Worm (Caenorhabditis elegans) whole organism, dauer: ENCODE measurements around the gene rpl-29.

Experiments used
- unc-62 ChIP-seq: sonication (generic microtip); optimal IDR thresholded peaks from 2 replicates; lab custom pipeline; 2017; ENCODE audit warnings: missing biosample characterization, missing genetic modification reagents, missing genetic modification characterization

The rpl-29 gene

DNA sequence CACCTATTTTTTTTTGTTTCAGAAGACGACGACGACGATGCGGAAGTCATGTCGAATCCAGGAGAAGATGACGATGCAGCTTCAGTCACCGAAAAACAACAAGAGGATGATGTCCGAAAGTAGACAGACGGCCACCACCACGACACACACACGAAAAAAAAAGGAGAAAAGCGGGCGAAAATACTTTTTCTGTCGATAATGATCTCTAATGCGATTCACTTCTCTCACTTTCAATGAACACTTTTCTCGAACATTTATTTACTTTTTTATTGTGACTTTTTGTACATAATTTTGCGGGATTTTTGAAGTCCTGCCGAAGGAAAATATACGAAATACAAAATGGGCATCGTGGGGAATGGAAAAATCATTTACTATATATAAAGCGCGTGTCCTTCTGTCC lies 1.9 kb downstream of the rpl-29 start:
- no peak for TF ChIP-seq unc-62 (GFP tag; lab: Kevin White, UChicago)

DNA sequence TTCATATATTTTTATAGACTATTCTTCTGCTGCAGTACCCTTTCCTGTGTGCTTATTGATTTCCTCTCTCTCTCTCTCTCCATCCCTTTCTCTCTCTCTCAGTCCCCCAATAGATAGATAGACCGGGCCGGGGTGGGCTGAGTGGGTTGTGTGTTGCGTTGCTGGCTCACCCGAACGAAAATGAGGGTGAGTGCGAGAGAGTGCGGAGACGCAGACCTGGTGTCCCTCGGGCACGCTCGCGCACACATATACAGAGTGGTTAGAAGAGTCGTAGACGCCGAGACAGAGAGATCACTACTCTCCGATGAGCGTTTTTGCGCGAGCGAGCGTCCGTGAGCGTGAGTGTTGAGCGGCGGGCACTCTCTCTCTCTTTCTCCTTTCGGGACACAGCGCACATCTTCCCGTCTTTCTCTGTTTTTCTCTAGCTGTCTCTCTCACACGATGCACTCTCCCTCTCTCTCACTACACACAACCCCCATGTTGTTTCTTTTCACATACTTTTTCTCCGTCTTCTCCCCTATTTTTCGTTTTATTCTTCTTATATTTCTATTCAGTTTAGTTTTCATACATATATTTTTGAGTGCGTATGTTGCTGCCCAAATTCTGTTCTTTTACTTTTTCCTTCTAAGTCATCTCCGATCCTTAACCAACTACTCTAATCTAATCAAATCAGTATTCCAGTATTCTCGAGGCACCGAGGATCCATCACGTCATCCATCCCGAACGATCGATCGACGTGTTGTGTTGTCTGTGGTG lies 5.6 kb downstream of the rpl-29 start, which contains the start of gene lin-66:
Gene lin-66, plus strand, starts transcription at position 672 of the 756 bp plus-strand sequence.
- TF ChIP-seq unc-62 (GFP tag; lab: Kevin White, UChicago) = no peak

DNA sequence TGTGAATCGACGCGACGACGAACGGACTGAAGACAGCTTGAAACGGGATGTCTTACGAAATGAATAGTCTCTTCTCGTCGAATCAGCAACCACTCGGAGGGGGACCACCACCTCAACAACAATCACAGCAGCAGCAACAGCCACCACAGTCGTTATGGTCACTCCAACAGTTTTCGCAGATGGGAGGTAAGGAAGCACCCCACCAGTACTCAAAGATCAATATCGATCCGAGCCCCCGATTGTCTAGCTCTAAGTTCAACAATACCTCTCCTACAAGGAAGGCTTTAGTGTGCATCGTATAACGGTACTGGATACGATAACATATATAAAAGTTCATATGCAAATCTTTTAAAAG lies 6.1 kb downstream of the rpl-29 start:
- no peak for TF ChIP-seq unc-62 (GFP tag; lab: Kevin White, UChicago)

DNA sequence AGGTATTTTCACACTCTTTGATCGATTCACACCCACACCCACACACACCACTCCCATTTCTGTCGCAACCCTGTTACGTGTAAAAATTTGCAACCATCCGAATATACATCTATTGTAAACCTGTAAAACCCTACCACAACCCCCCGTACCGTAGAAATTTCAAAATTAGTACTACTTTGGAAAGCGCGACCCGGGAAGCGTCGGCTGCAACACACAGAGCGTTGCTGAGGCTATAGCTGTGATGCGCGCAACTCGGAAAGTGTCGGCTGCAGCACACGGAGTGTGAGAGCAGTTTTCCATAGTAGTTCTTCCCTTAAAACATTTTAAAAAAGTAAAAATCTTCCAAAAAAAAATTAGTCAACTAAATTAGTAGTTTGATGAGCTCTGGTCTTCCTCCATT lies 11.1 kb downstream of the rpl-29 start:
- TF ChIP-seq unc-62 (GFP tag; lab: Kevin White, UChicago) = no peak

DNA sequence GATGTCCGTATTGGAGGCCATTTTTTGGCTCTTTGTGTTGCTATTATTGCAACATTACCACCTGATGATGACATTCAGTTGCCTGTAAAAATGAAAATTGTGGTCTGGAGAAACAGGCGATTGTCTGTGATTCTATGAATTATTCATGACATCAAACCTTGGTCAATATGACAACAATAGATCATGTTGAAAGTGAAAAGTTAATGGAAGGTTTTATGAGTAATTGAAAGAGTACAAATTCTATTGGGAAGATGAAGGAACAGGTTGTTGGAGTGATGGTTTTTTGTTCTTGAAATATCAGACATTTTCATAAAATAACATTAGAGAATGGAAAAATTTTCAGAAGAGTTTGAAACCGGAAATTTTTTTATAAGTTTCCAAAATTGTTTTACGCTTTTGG lies 20.7 kb downstream of the rpl-29 start, which contains the start of gene Y37A1A.3:
Gene Y37A1A.3, minus strand, starts transcription at position 101 of the 400 bp plus-strand sequence.
- TF ChIP-seq unc-62 (GFP tag; lab: Kevin White, UChicago) = no peak

DNA sequence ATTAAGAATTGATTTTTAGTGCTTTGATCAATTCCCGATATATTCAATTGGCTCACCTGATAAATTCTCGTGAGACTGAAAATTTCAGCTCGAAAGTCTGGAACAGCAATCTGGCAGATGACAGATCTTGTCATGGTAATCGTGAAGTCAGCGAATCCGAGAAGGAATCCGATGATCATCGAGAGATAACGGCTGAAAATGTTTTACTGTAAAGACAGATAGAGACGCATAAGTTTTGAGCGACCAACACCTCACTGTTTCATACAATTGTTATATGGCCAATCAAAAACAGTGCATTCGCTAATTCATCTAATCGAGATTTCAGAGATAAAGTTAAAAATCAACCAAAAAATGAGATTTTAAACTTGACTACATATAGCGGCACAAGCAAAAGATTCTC lies 24.3 kb downstream of the rpl-29 start:
- no peak for TF ChIP-seq unc-62 (GFP tag; lab: Kevin White, UChicago)

DNA sequence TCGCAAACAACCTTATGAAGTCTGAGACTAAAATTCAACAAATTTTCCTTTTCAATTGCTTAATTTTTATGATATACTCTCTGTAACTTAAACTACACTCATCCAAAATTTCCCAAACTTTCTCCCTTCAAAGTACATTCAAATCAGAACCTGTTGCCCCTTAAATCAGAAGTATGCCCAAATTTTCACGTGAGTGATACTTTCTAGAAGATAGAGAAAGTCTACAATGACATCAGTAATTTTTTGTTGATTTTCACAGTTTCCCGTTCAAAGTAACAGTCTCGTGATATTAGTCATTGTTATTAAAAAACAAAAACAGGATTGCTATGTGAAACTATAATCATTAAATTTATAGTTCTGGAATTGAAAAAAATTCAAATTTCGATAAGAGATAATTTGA lies 28.9 kb downstream of the rpl-29 start:
- no peak for TF ChIP-seq unc-62 (GFP tag; lab: Kevin White, UChicago)

DNA sequence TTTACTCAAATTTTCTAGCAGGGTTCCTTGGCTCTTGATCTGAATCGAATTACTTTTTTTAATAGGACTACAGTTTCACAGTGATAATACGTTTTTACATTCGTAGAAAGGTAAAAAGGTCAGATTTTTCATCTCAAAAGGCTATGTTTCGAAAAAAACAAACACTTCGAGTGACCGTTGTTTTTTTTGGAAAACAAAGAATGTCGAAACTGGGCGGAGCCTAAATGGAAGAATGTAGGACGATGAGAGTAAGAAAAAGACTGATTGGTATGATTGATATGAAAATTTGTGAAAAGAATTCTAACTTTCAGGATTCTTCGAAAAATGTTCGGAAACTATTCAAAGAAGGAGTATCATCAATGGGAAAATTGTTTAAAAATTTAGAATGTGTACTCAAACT lies 30.9 kb downstream of the rpl-29 start, which contains the start of gene Y37A1A.2:
Gene Y37A1A.2, minus strand, starts transcription at position 101 of the 400 bp plus-strand sequence.
- no peak for TF ChIP-seq unc-62 (GFP tag; lab: Kevin White, UChicago)

DNA sequence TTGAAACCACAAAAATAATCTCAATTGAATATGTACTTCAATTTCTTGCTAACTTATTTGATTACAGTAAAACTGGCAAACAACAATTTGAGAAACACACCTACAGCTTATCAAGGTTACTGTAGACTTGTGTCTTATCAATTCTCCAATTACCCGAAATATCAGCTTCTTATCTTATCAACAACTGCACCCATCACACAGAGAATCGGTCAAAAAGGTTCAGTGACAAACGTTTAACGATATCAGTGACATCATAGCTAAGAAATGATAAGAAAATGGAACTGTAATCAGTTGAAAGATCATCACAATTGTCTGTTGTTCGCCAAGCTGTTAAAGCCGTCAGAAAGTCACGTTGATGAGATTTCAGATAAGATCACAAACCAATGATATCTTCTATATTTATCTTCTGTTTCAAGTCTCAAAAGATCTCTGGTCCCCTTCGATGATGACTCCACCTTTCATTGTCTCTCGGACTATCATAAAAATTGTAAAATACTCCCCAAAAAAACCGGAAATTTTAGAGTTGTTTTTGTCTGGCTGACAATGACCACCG lies 37.3 kb downstream of the rpl-29 start:
- no peak for TF ChIP-seq unc-62 (GFP tag; lab: Kevin White, UChicago)

DNA sequence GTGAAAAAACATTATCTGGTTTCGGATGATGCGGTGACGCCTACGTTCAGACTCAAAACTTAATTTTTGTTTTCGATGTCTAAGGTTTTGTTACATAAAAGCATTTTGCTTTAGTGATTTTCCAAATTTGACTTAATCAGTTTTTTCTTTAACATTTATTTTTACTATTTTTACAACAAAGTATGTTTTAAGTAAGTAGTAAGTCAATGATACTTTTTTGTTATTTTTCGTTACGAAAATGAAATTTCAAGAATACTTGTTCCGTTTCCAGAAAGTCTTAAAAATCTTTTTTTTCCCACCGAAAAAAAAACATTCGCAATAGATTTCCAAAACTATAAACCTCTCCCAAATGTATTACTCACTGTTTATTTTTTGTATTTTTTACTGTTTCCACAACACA lies 45.6 kb downstream of the rpl-29 start:
- TF ChIP-seq unc-62 (GFP tag; lab: Kevin White, UChicago) = no peak
